Fruit fly (Drosophila melanogaster) whole organism, embryonic: ENCODE results near the gene Gr85a.

ENCODE experiments used
- Asciz ChIP-seq: fragments of 200-800 bp; sonication (Bioruptor generic); optimal IDR thresholded peaks from 2 replicates; lab custom pipeline; 2017; ENCODE audit warnings: missing biosample characterization, mild to moderate bottlenecking, missing genetic modification characterization, missing genetic modification reagents
- Atf-2 ChIP-seq: fragments of 200-800 bp; sonication (Bioruptor generic); optimal IDR thresholded peaks from 2 replicates; lab custom pipeline; 2016; ENCODE audit warnings: missing biosample characterization, missing genetic modification characterization
- CG10321 ChIP-seq: fragments of 200-800 bp; sonication (Bioruptor generic); IDR thresholded peaks from 2 replicates; pipeline ENCODE4 v1.3.6; 2022; ENCODE audit warnings: missing biosample characterization, missing genetic modification characterization
- CG10431 ChIP-seq: fragments of 200-800 bp; sonication (Bioruptor generic); optimal IDR thresholded peaks from 3 replicates; lab custom pipeline; 2018; ENCODE audit warnings: missing biosample characterization, mild to moderate bottlenecking, missing genetic modification characterization
- CG11504 ChIP-seq: fragments of 200-800 bp; sonication (Bioruptor generic); optimal IDR thresholded peaks from 3 replicates; lab custom pipeline; 2019; ENCODE audit warnings: missing biosample characterization, mild to moderate bottlenecking, missing genetic modification characterization, moderate library complexity
- CG11560 ChIP-seq: fragments of 200-800 bp; sonication (Bioruptor generic); IDR thresholded peaks from 3 replicates; pipeline ENCODE4 v1.3.6; 2022; ENCODE audit warnings: missing biosample characterization, missing genetic modification characterization
- CG12219 ChIP-seq: fragments of 200-800 bp; sonication (Bioruptor generic); optimal IDR thresholded peaks from 3 replicates; lab custom pipeline; 2018; ENCODE audit warnings: missing biosample characterization, mild to moderate bottlenecking, missing genetic modification characterization
- CG12744 ChIP-seq: fragments of 200-800 bp; sonication (Bioruptor generic); optimal IDR thresholded peaks from 2 replicates; lab custom pipeline; 2016; ENCODE audit warnings: missing biosample characterization, missing genetic modification characterization
- CG12769 ChIP-seq: fragments of 200-800 bp; sonication (Bioruptor generic); optimal IDR thresholded peaks from 2 replicates; lab custom pipeline; 2019; ENCODE audit warnings: missing biosample characterization, mild to moderate bottlenecking, missing genetic modification characterization, moderate library complexity
- CG14050 ChIP-seq: fragments of 200-800 bp; sonication (Bioruptor generic); IDR thresholded peaks from 3 replicates; pipeline ENCODE4 v1.3.6; 2022; ENCODE audit warnings: missing biosample characterization, missing genetic modification characterization
- CG14667 ChIP-seq: fragments of 200-800 bp; sonication (Bioruptor generic); IDR thresholded peaks from 2 replicates; pipeline ENCODE4 v1.3.6; 2022; ENCODE audit warnings: missing biosample characterization, missing genetic modification characterization
- CG15269 ChIP-seq: fragments of 200-800 bp; sonication (Bioruptor generic); optimal IDR thresholded peaks from 2 replicates; lab custom pipeline; 2018; ENCODE audit warnings: missing biosample characterization, mild to moderate bottlenecking, missing genetic modification characterization, moderate library complexity
- CG16815 ChIP-seq: fragments of 200-800 bp; sonication (Bioruptor generic); optimal IDR thresholded peaks from 3 replicates; lab custom pipeline; 2017; ENCODE audit warnings: missing biosample characterization, mild to moderate bottlenecking, missing genetic modification characterization
- CG18011 ChIP-seq: fragments of 200-800 bp; sonication (Bioruptor generic); optimal IDR thresholded peaks from 2 replicates; lab custom pipeline; 2017; ENCODE audit warnings: missing biosample characterization, missing genetic modification characterization, mild to moderate bottlenecking, moderate library complexity, missing genotype
- CG18262 ChIP-seq: fragments of 200-800 bp; optimal IDR thresholded peaks from 3 replicates; lab custom pipeline; 2019; ENCODE audit warnings: missing biosample characterization, mild to moderate bottlenecking, missing genetic modification characterization, moderate library complexity
- CG18599 ChIP-seq: fragments of 200-800 bp; sonication (Bioruptor generic); optimal IDR thresholded peaks from 3 replicates; lab custom pipeline; 2017; ENCODE audit warnings: missing biosample characterization, missing genetic modification characterization, mild to moderate bottlenecking, moderate library complexity, missing genetic modification reagents
- CG18619 ChIP-seq: fragments of 200-800 bp; sonication (Bioruptor generic); optimal IDR thresholded peaks from 3 replicates; lab custom pipeline; 2017; ENCODE audit warnings: missing biosample characterization, mild to moderate bottlenecking, missing genetic modification characterization
- CG2199 ChIP-seq: fragments of 200-800 bp; sonication (Bioruptor generic); IDR thresholded peaks from 3 replicates; pipeline ENCODE4 v1.3.6; 2022; ENCODE audit warnings: missing biosample characterization, missing genetic modification characterization
- CG2678 ChIP-seq: fragments of 200-800 bp; sonication (Bioruptor generic); optimal IDR thresholded peaks from 3 replicates; lab custom pipeline; 2019; ENCODE audit warnings: missing biosample characterization, mild to moderate bottlenecking, missing genetic modification characterization, moderate library complexity
- CG3995 ChIP-seq: fragments of 200-800 bp; sonication (Bioruptor generic); optimal IDR thresholded peaks from 3 replicates; lab custom pipeline; 2016; ENCODE audit warnings: missing biosample characterization, missing genetic modification characterization
- CG7357 ChIP-seq: fragments of 200-800 bp; sonication (Bioruptor generic); IDR thresholded peaks from 3 replicates; pipeline ENCODE4 v1.3.6; 2022; ENCODE audit warnings: missing biosample characterization, missing genetic modification characterization
- CG7987 ChIP-seq: fragments of 200-800 bp; sonication (Bioruptor generic); optimal IDR thresholded peaks from 2 replicates; lab custom pipeline; 2018; ENCODE audit warnings: missing biosample characterization, mild to moderate bottlenecking, missing genetic modification characterization, moderate library complexity
- CG8281 ChIP-seq: fragments of 200-800 bp; sonication (Bioruptor generic); optimal IDR thresholded peaks from 2 replicates; lab custom pipeline; 2018; ENCODE audit warnings: missing biosample characterization, mild to moderate bottlenecking, missing genetic modification characterization, moderate library complexity
- D19A ChIP-seq: fragments of 200-800 bp; optimal IDR thresholded peaks from 3 replicates; lab custom pipeline; 2019; ENCODE audit warnings: missing biosample characterization, mild to moderate bottlenecking, missing genetic modification characterization, moderate library complexity
- Gsc ChIP-seq: fragments of 200-800 bp; sonication (Bioruptor generic); IDR thresholded peaks from 2 replicates; pipeline ENCODE4 v1.3.6; 2022; ENCODE audit warnings: missing biosample characterization, missing genetic modification characterization
- H2.0 ChIP-seq: fragments of 200-800 bp; sonication (Bioruptor generic); IDR thresholded peaks from 2 replicates; pipeline ENCODE4 v1.3.6; 2022; ENCODE audit warnings: missing biosample characterization, missing genetic modification characterization
- HLH3B ChIP-seq: fragments of 200-800 bp; sonication (Bioruptor generic); IDR thresholded peaks from 2 replicates; pipeline ENCODE4 v1.3.6; 2022; ENCODE audit warnings: missing biosample characterization, missing genetic modification characterization
- Hr78 ChIP-seq, 2 experiments: fragments of 200-800 bp in 1 of 2; fragments of >200 bp in 1 of 2; sonication (Bioruptor generic) in 1 of 2; optimal IDR thresholded peaks; 2 replicates each; lab custom pipeline; 2017 to 2019; ENCODE audit warnings: missing biosample characterization in 2 of 2, missing genetic modification characterization in 2 of 2, mild to moderate bottlenecking in 1 of 2, moderate library complexity in 1 of 2
- Mad ChIP-seq: fragments of 200-800 bp; sonication (Bioruptor generic); optimal IDR thresholded peaks from 2 replicates; lab custom pipeline; 2016; ENCODE audit warnings: missing biosample characterization, missing genetic modification characterization
- Med ChIP-seq: fragments of 200-800 bp; sonication (Bioruptor generic); peaks from one replicate; lab custom pipeline; 2016; ENCODE audit warnings: missing biosample characterization, missing genetic modification characterization, mild to moderate bottlenecking, inconsistent platforms, moderate library complexity
- NfI ChIP-seq: fragments of 200-800 bp; sonication (Bioruptor generic); optimal IDR thresholded peaks from 3 replicates; lab custom pipeline; 2018; ENCODE audit warnings: missing biosample characterization, mild to moderate bottlenecking, missing genetic modification characterization, moderate library complexity
- Oaz ChIP-seq: fragments of 200-800 bp; sonication (Bioruptor generic); IDR thresholded peaks from 2 replicates; pipeline ENCODE4 v1.3.6; 2022; ENCODE audit warnings: missing biosample characterization, missing genetic modification characterization
- Pdp1 ChIP-seq, 2 experiments: fragments of 200-800 bp; sonication (Bioruptor generic); optimal IDR thresholded peaks; 3 replicates each; lab custom pipeline; 2016; ENCODE audit warnings: missing biosample characterization in 2 of 2, missing genetic modification characterization in 2 of 2, mild to moderate bottlenecking in 1 of 2, moderate library complexity in 1 of 2
- Ravus ChIP-seq: fragments of 200-800 bp; sonication (Bioruptor generic); IDR thresholded peaks from 2 replicates; pipeline ENCODE4 v1.3.6; 2022; ENCODE audit warnings: missing biosample characterization, missing genetic modification characterization
- Xbp1 ChIP-seq: fragments of 200-800 bp; sonication (Bioruptor generic); optimal IDR thresholded peaks from 3 replicates; lab custom pipeline; 2016; ENCODE audit warnings: missing biosample characterization, mild to moderate bottlenecking, missing genetic modification characterization
- ac ChIP-seq: fragments of 200-800 bp; sonication (Bioruptor generic); optimal IDR thresholded peaks from 3 replicates; lab custom pipeline; 2017; ENCODE audit warnings: missing biosample characterization, mild to moderate bottlenecking, missing genetic modification characterization
- crol ChIP-seq: fragments of 200-800 bp; sonication (Bioruptor generic); IDR thresholded peaks from 2 replicates; pipeline ENCODE4 v1.3.6; 2022; ENCODE audit warnings: missing biosample characterization, missing genetic modification characterization
- crp ChIP-seq, 2 experiments: fragments of 200-800 bp; sonication (Bioruptor generic); optimal IDR thresholded peaks; 2 replicates in 1 of 2; 3 replicates in 1 of 2; lab custom pipeline; 2017; ENCODE audit warnings: missing biosample characterization in 2 of 2, missing genetic modification characterization in 2 of 2, mild to moderate bottlenecking in 1 of 2, moderate library complexity in 1 of 2
- dmrt99B ChIP-seq: fragments of 200-800 bp; sonication (Bioruptor generic); optimal IDR thresholded peaks from 2 replicates; lab custom pipeline; 2018; ENCODE audit warnings: missing biosample characterization, mild to moderate bottlenecking, missing genetic modification characterization, moderate library complexity
- esg ChIP-seq: fragments of 200-800 bp; sonication (Bioruptor generic); conservative IDR thresholded peaks from 2 replicates; pipeline ENCODE4 v1.3.6; 2022; ENCODE audit warnings: missing biosample characterization, missing genetic modification characterization
- ewg ChIP-seq: fragments of 200-800 bp; sonication (Bioruptor generic); optimal IDR thresholded peaks from 3 replicates; lab custom pipeline; 2017; ENCODE audit warnings: mild to moderate bottlenecking, missing biosample characterization, missing genetic modification reagents, missing genetic modification characterization
- fd3F ChIP-seq: fragments of 200-800 bp; sonication (Bioruptor generic); optimal IDR thresholded peaks from 2 replicates; lab custom pipeline; 2018; ENCODE audit warnings: missing biosample characterization, mild to moderate bottlenecking, missing genetic modification characterization, moderate library complexity
- jumu ChIP-seq: fragments of 200-800 bp; sonication (Bioruptor generic); optimal IDR thresholded peaks from 3 replicates; lab custom pipeline; 2016; ENCODE audit warnings: missing biosample characterization, missing genetic modification characterization
- odd ChIP-seq: fragments of 200-800 bp; sonication (Bioruptor generic); optimal IDR thresholded peaks from 2 replicates; lab custom pipeline; 2017; ENCODE audit warnings: missing biosample characterization, mild to moderate bottlenecking, missing genetic modification characterization
- pan ChIP-seq, 4 experiments: fragments of >200 bp in 3 of 4; fragments of 200-800 bp in 1 of 4; sonication (Bioruptor generic) in 1 of 4; optimal IDR thresholded peaks in 3 of 4; IDR thresholded peaks in 1 of 4; 2 replicates each; pipeline versions ENCODE4 v1.3.6 to Lab custom; 2017 to 2022; ENCODE audit warnings: missing biosample characterization in 2 of 4, missing genetic modification characterization in 2 of 4, mixed read lengths in 1 of 4
- slp2 ChIP-seq: fragments of 200-800 bp; sonication (Bioruptor generic); optimal IDR thresholded peaks from 2 replicates; lab custom pipeline; 2016; ENCODE audit warnings: missing biosample characterization, missing genetic modification characterization
- ssp ChIP-seq: fragments of 200-800 bp; sonication (Bioruptor generic); IDR thresholded peaks from 2 replicates; pipeline ENCODE4 v1.3.6; 2022; ENCODE audit warnings: missing biosample characterization, missing genetic modification characterization
- tio ChIP-seq: fragments of 200-800 bp; sonication (Bioruptor generic); optimal IDR thresholded peaks from 2 replicates; lab custom pipeline; 2017; ENCODE audit warnings: missing biosample characterization, missing genetic modification characterization, inconsistent platforms
- trem ChIP-seq: fragments of 200-800 bp; optimal IDR thresholded peaks from 3 replicates; lab custom pipeline; 2019; ENCODE audit warnings: missing biosample characterization, mild to moderate bottlenecking, missing genetic modification characterization, moderate library complexity
- zf30C ChIP-seq: fragments of 200-800 bp; sonication (Bioruptor generic); optimal IDR thresholded peaks from 3 replicates; lab custom pipeline; 2018; ENCODE audit warnings: missing biosample characterization, mild to moderate bottlenecking, missing genetic modification characterization

Gr85a gene

dm6 chr3R:10034995-10035446 lies 38.4 kb upstream of the Gr85a start (continued):
- no peak for TF ChIP-seq CG11560 (tag; lab: Robert Waterston, UW)
- TF ChIP-seq ewg = peak; percentile 24
- no peak for TF ChIP-seq Ravus (GFP tag; lab: Robert Waterston, UW)
- peak in 1 of 2 experiments; percentile 63 for TF ChIP-seq Hr78 (GFP tag; optimal IDR thresholded peaks at IDR 0.05; lab: Kevin White, UChicago)
- no peak for TF ChIP-seq Pdp1 (GFP tag; optimal IDR thresholded peaks at IDR 0.05; lab: Kevin White, UChicago)
- TF ChIP-seq D19A (tag; lab: Kevin White, UChicago) = peak; percentile 41
- no peak for TF ChIP-seq CG12744 (GFP tag; lab: Kevin White, UChicago)
- TF ChIP-seq Oaz (GFP tag; lab: Robert Waterston, UW) = no peak
- TF ChIP-seq trem (tag; lab: Kevin White, UChicago) = no peak
- no peak for TF ChIP-seq crp (GFP tag; optimal IDR thresholded peaks at IDR 0.05; lab: Kevin White, UChicago)
- peak; percentile 16 for TF ChIP-seq CG2678 (tag; lab: Kevin White, UChicago)
- no peak for TF ChIP-seq CG12219
- TF ChIP-seq HLH3B (GFP tag; lab: Robert Waterston, UW) = no peak
- no peak for TF ChIP-seq Gsc (GFP tag; lab: Robert Waterston, UW)
- TF ChIP-seq dmrt99B = peak; percentile 38
- TF ChIP-seq odd (GFP tag; lab: Kevin White, UChicago) = no peak
- no peak for TF ChIP-seq Xbp1 (GFP tag; lab: Kevin White, UChicago)
- TF ChIP-seq CG12769 (tag; lab: Kevin White, UChicago) = peak; percentile 55
- TF ChIP-seq CG8281 = peak; percentile 35
- TF ChIP-seq NfI (GFP tag; lab: Kevin White, UChicago) = no peak
- TF ChIP-seq CG18011 (GFP tag; lab: Kevin White, UChicago) = no peak
- 0 out of 3 replicates have a peak, but pooled peaks have one; percentile 54 for TF ChIP-seq CG2199 (GFP tag; lab: Robert Waterston, UW)
- TF ChIP-seq H2.0 = no peak
- no peak for TF ChIP-seq CG10431
- no peak for TF ChIP-seq slp2 (GFP tag; lab: Kevin White, UChicago)
- no peak for TF ChIP-seq jumu
- TF ChIP-seq crol = no peak; the same call in 1 of the 2 replicates
- TF ChIP-seq CG3995 = no peak
- no peak for TF ChIP-seq tio (GFP tag; lab: Kevin White, UChicago)
- no peak for TF ChIP-seq CG14667 (GFP tag; lab: Robert Waterston, UW)
- TF ChIP-seq Asciz = no peak
- no peak for TF ChIP-seq CG10321 (GFP tag; lab: Robert Waterston, UW)
- TF ChIP-seq Atf-2 = no peak

- TF ChIP-seq ac (GFP tag; lab: Kevin White, UChicago) = no peak
- no peak for TF ChIP-seq ssp
- no peak for TF ChIP-seq Oaz (GFP tag; lab: Robert Waterston, UW)
- TF ChIP-seq esg (GFP tag; lab: Robert Waterston, UW) = no peak
- no peak for TF ChIP-seq CG14050
- no peak for TF ChIP-seq zf30C (GFP tag; lab: Kevin White, UChicago)
- TF ChIP-seq CG15269 (tag; lab: Kevin White, UChicago) = peak; percentile 12
- no peak for TF ChIP-seq pan (optimal IDR thresholded peaks at IDR 0.05; lab: Kevin White, UChicago)
- no peak for TF ChIP-seq pan (GFP tag; optimal IDR thresholded peaks at IDR 0.05 in 1 of 2, IDR thresholded peaks at IDR 0.05 in 1 of 2)
- TF ChIP-seq CG18262 (tag; lab: Kevin White, UChicago) = peak; percentile 31
- peak; percentile 30 for TF ChIP-seq CG11504 (tag; lab: Kevin White, UChicago)
- peak; percentile 2 for TF ChIP-seq CG18619 (GFP tag; lab: Kevin White, UChicago)
- peak; percentile 49 for TF ChIP-seq Med
- TF ChIP-seq CG7987 (GFP tag; lab: Kevin White, UChicago) = no peak
- no peak for TF ChIP-seq fd3F (GFP tag; lab: Kevin White, UChicago)
- no peak for TF ChIP-seq CG7357
- TF ChIP-seq CG16815 (GFP tag; lab: Kevin White, UChicago) = no peak
- peak; percentile 22 for TF ChIP-seq CG18599
- TF ChIP-seq Mad (GFP tag; lab: Kevin White, UChicago) = no peak
These were observed 36.5 kb upstream of the Gr85a start for dm6 chr3R:10032951-10033720.
